Worm (Caenorhabditis elegans) whole organism, L4/young adult: ENCODE measurements around the gene F07G11.2.

ENCODE experiments used
- W03F9.2 ChIP-seq: fragments of 150-350 bp; optimal IDR thresholded peaks from 2 replicates; lab custom pipeline; 2014; ENCODE audit warnings: missing biosample characterization, missing genetic modification characterization
- him-1 ChIP-seq: sonication (generic microtip); optimal IDR thresholded peaks from 2 replicates; lab custom pipeline; 2016; ENCODE audit warnings: missing genotype, missing genetic modification reagents, missing genetic modification characterization, missing compliant biosample characterization

ce11 chrV:7297263-7297662 is 7.3 kb upstream of the F07G11.2 start, which contains the start of gene srj-32:
- TF ChIP-seq him-1 (tag; lab: Kevin White, UChicago) (no peak), W03F9.2 (tag; lab: Kevin White, UChicago) (no peak)
